Fruit fly (Drosophila melanogaster) whole organism: ENCODE measurements around the gene Naa20B.

ENCODE experiments used
- CG8478 ChIP-seq: fragments of >200 bp; optimal IDR thresholded peaks from 2 replicates; lab custom pipeline; 2018; ENCODE audit warnings: inconsistent platforms
- Dll ChIP-seq: fragments of >200 bp; optimal IDR thresholded peaks from 2 replicates; lab custom pipeline; 2017
- EcR ChIP-seq, 2 experiments: fragments of >200 bp; optimal IDR thresholded peaks; 2 replicates each; lab custom pipeline; 2017; ENCODE audit warnings: missing biosample characterization in 2 of 2, missing genetic modification characterization in 2 of 2, missing genetic modification reagents in 2 of 2
- pan ChIP-seq: fragments of >200 bp; optimal IDR thresholded peaks from 2 replicates; lab custom pipeline; 2017
- psq ChIP-seq: fragments of >200 bp; optimal IDR thresholded peaks from 2 replicates; lab custom pipeline; 2017
- usp ChIP-seq: fragments of >200 bp; optimal IDR thresholded peaks from 2 replicates; lab custom pipeline; 2017; ENCODE audit warnings: missing biosample characterization, missing genetic modification characterization, mixed read lengths

dm6 chr2L:13265776-13266175 lies 8.5 kb downstream of the Naa20B start, which contains the start of gene CG31848:
- TF ChIP-seq pan: no peak
- no peak for TF ChIP-seq psq (lab: Kevin White, UChicago)
- TF ChIP-seq Dll (lab: Kevin White, UChicago): no peak
- TF ChIP-seq usp (GFP tag; lab: Kevin White, UChicago): no peak
- TF ChIP-seq EcR (GFP tag; optimal IDR thresholded peaks at IDR 0.05; lab: Kevin White, UChicago): no peak
- no peak for TF ChIP-seq CG8478
